Worm (Caenorhabditis elegans) whole organism, L4/young adult: ENCODE results near the gene K12B6.4.

Experiments
- W03F9.2 ChIP-seq: fragments of 150-350 bp; optimal IDR thresholded peaks from 2 replicates; lab custom pipeline; 2014; ENCODE audit warnings: missing biosample characterization, missing genetic modification characterization
- dao-5 ChIP-seq: sonication (generic microtip); optimal IDR thresholded peaks from 2 replicates; lab custom pipeline; 2016; ENCODE audit warnings: missing genotype, missing genetic modification characterization, moderate library complexity, missing compliant biosample characterization
- him-1 ChIP-seq: sonication (generic microtip); optimal IDR thresholded peaks from 2 replicates; lab custom pipeline; 2016; ENCODE audit warnings: missing genotype, missing genetic modification reagents, missing genetic modification characterization, missing compliant biosample characterization

K12B6.4 gene

DNA sequence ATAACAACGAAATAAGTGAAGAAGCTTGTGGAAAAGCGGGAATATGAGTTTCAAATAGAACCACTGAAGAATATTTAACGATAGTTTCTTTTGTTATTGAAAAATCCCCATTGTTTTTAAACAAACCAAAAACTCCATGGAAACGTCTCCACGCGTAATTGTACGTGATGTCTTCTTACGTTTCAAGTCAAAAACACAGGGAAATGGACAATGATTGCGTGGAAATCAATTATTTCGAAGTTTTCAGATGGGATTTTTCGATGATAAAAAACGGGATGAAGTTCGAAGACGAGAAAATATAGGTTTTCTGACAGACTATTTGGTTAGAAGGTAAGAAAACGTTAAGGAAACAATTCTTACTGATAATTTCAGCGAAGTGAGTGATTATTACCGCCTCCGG is at the start of gene K12B6.4, which contains the start of gene spe-49:
TSS of gene K12B6.4 (minus strand) at position 101 of the 400 bp plus-strand sequence.
TSS of gene spe-49 (plus strand) at position 185 of the 400 bp plus-strand sequence.
- TF ChIP-seq him-1 (tag; lab: Kevin White, UChicago) (no peak), dao-5 (tag; lab: Kevin White, UChicago) (no peak), W03F9.2 (tag; lab: Kevin White, UChicago) (no peak)

DNA sequence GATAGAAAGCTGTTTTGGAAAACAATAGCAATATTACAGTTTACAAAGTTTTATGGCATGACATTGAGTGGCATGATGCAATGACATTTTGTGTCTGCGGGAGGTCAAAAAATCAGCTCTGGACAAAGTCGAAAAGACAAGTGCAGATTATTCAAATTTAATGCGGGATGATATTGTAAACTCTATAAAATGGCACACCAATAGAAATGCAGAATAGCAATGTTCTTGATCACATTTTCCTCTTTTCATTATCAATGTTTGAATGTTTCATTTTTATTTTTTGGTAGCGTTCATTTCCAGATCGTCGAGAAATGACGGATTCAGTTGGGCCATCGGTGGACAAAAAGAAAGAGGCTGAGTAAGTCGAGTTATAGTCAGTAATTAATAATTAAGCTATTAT is 47.8 kb upstream of the K12B6.4 start, which contains the start of gene T28C12.2:
TSS of gene T28C12.2 (plus strand) at position 301 of the 400 bp plus-strand sequence.
- TF ChIP-seq him-1 (tag; lab: Kevin White, UChicago) (no peak), W03F9.2 (tag; lab: Kevin White, UChicago) (no peak)

DNA sequence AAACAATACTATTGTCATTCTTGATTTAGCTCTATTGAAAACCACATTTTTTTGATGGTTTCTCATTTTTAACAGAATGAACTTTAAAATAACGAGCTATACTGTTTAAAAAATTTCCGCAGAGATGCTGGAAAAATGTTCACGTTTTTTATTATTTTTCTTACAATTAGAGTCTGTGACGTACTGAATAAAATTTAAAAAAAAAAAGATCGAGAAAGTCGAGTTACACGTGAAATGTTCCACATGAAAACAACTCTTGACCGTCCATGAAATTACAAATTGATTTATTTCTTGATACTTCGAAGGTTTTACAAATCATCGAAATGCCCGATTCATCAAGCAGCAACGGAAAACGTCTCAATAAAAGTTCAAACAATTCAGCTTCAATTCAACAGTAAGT is 45.9 kb upstream of the K12B6.4 start, which contains the start of gene fbxa-202:
TSS of gene fbxa-202 (plus strand) at position 301 of the 400 bp plus-strand sequence.
- no peak for TF ChIP-seq him-1 (tag; lab: Kevin White, UChicago)
- TF ChIP-seq W03F9.2 (tag; lab: Kevin White, UChicago): no peak
- TF ChIP-seq dao-5 (tag; lab: Kevin White, UChicago): no peak

DNA sequence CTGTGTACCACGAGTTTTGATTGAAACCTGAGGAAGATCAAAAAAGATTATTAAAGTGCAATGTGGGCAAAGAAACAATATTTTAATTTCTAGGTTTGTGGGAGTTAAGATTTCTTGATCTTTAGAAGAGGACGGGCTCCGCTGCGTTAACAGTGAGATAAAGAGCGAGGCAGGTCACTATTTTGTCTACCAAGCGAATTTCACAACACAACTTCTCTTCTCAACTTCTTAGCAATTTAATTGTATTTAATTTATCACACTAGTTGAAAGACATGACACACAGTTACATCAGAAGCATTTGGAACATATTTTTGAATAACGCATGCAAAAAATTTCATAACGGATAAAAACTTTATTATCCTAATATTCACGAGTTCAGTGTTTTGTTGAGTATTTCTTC is 45.3 kb upstream of the K12B6.4 start:
- no peak for TF ChIP-seq dao-5 (tag; lab: Kevin White, UChicago)
- no peak for TF ChIP-seq W03F9.2 (tag; lab: Kevin White, UChicago)
- TF ChIP-seq him-1 (tag; lab: Kevin White, UChicago): no peak

DNA sequence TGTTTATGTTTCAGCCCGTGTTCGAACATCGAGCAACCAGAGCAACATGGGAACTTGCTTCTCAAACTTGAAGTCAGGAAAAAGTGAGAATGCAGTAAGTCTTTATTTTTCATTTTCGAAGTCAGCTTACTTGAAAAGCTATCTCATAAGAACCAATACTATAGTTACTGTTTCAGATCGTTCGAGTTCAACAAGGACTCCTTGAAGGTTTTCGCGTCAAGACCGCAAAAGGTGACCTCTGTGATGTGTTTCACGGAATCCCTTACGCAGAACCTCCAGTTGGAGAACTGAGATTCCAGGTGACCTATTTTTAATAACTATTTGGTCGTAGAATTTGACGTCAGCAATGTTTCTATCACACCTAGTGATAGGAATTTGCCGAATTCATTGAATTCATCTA is 42.5 kb upstream of the K12B6.4 start:
- TF ChIP-seq W03F9.2 (tag; lab: Kevin White, UChicago) (no peak), him-1 (tag; lab: Kevin White, UChicago) (no peak), dao-5 (tag; lab: Kevin White, UChicago) (no peak)

DNA sequence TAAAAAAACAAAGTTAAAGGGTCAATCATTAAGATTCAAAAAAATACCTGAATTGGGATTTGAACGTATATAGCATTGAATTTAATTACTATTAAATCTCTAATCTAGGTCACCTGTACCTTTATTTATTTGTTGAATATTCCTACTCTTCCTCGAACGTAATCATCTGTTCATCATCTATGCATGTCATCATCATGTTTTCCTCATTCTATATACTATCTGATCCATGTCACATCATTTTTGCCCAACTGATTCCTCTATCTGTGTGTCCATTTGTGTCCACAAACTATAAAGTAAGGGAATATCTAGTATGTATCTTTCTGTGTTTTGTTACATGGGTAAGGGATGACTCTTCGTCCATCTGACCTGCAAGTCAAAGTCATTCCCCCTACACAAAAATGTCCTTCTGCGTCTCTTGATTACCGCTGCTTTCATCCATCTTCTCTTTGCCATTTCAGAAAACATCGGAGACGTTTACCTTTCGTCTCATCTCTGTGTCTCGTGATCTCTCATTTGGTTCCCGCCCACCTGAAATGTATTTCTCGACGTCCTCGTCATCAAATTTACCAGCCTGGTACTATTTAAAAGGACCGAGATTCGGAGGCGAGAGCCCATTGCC is 41.8 kb upstream of the K12B6.4 start:
- no peak for TF ChIP-seq him-1 (tag; lab: Kevin White, UChicago)
- no peak for TF ChIP-seq W03F9.2 (tag; lab: Kevin White, UChicago)
- TF ChIP-seq dao-5 (tag; lab: Kevin White, UChicago): no peak

DNA sequence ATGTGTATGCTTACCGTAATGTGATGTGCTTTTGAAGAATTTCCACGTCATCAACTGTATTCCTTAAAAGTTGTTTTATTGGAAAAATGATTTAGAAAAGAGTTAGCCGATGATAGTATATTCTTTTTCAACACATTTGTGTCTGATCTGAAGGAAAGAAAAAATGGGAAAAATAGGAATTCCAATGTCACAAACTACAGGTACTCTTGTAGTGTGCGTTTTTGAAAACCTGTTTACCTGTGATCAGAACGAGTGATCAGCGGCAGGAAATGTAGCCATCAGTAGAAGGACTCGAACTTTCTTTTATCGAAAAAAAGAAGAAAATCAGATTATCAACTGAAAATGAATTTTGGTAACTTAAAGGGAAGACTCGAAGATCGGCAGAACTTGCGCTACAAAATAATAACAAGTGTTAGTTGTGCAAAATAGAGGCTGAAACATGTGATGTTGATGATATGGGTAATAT is 40.7 kb upstream of the K12B6.4 start, which contains the start of gene T28C12.15:
TSS of gene T28C12.15 (minus strand) at position 51 of the 466 bp plus-strand sequence.
- TF ChIP-seq W03F9.2 (tag; lab: Kevin White, UChicago) (no peak), dao-5 (tag; lab: Kevin White, UChicago) (no peak), him-1 (tag; lab: Kevin White, UChicago) (no peak)

DNA sequence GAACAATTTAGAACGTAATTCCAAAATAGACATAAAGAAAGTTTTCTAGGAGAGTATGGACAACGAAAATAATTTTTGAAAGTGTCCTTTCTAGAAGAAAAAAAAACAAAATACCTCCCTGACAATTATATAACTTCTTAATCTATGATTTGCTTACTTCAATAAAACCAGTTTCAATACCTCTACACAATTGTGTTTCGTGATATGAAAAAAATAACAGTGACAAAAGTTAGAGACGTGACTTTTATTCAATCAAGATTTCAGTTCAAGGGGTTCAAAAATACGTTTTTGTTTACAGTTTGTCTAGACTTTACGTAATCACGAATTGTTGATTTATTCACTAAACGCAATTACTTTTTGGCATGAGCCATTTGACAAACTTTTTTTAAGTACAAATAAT is 40.2 kb upstream of the K12B6.4 start:
- no peak for TF ChIP-seq dao-5 (tag; lab: Kevin White, UChicago)
- no peak for TF ChIP-seq him-1 (tag; lab: Kevin White, UChicago)
- no peak for TF ChIP-seq W03F9.2 (tag; lab: Kevin White, UChicago)

DNA sequence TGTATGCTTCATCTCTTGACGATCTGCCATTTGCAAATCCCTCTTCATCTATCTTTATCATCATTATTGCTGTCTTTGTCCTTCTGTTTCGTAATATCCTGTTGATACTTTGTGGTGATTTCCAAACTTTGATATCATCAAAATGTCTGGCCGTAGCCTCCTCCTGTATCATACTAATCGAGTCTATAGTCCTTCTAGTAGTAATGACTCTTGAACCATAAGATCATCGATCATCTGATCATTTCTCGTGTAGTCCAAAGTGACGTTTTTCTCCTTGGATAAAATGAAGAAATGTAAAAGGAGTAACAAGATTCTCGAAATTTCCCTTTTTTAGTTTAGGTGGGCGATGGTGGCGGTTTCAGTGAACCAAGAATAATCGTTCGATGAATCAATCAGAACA is 38.3 kb upstream of the K12B6.4 start:
- TF ChIP-seq dao-5 (tag; lab: Kevin White, UChicago): no peak
- TF ChIP-seq W03F9.2 (tag; lab: Kevin White, UChicago): no peak
- no peak for TF ChIP-seq him-1 (tag; lab: Kevin White, UChicago)

DNA sequence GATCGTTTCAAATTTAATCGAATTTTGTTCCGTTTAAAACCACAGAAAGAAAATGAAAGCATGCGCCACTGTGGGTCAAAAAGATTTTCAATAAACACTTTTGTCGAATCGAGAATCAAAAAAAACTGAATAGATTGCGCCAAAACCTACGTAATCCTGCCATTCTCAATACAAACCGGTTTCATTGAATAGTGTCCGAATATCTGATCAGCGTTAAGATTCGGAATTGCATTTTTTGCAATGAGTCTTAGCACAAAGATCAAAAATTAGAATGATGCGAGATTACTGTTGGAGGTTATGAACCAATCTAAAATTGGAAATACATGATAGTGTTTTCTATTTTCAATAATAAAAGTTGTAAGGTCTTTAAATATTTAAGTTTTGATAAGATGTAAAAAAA is 36.9 kb upstream of the K12B6.4 start:
- TF ChIP-seq dao-5 (tag; lab: Kevin White, UChicago): no peak
- no peak for TF ChIP-seq W03F9.2 (tag; lab: Kevin White, UChicago)
- no peak for TF ChIP-seq him-1 (tag; lab: Kevin White, UChicago)

DNA sequence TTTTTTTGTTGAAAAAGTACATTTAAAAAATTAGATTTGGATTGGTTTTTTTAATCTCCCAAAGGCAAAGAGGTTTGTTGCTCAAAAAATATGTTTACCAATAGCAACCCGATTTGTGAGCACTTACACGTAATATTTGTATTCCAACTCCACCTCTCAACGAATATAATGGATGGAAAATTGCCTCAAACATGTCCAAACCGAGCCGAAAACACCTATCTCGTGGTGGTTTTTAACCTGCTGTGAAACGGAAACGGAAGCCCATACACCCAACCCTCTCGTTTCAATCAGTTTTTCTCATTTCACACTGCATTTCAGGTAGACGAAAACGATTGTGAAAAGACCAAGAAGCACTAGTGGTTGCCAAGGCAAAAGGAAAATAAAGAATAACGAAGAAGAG is 35.6 kb upstream of the K12B6.4 start, which contains the start of gene cest-24:
TSS of gene cest-24 (plus strand) at position 301 of the 400 bp plus-strand sequence.
- no peak for TF ChIP-seq him-1 (tag; lab: Kevin White, UChicago)
- no peak for TF ChIP-seq dao-5 (tag; lab: Kevin White, UChicago)
- TF ChIP-seq W03F9.2 (tag; lab: Kevin White, UChicago): no peak

DNA sequence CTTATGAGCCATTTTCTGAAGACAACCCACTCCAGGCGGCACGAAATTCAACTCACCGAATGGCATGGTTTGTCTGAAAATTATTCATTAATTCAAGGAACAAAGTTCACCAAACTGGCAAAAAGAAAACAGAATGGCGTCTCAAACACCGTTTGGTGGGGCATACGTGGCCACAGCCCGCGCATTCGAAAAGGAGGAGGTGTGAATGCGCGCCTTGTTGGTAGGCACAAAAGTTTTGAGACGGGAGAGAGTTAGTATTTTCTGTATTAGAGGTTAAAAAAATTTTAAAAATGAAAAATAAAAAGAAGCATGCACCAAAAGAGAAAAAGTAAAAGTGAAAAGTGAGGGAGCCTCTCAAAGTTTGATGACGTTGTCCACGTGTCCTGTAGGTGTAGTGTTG is 30.9 kb upstream of the K12B6.4 start:
- no peak for TF ChIP-seq W03F9.2 (tag; lab: Kevin White, UChicago)
- no peak for TF ChIP-seq him-1 (tag; lab: Kevin White, UChicago)
- no peak for TF ChIP-seq dao-5 (tag; lab: Kevin White, UChicago)

DNA sequence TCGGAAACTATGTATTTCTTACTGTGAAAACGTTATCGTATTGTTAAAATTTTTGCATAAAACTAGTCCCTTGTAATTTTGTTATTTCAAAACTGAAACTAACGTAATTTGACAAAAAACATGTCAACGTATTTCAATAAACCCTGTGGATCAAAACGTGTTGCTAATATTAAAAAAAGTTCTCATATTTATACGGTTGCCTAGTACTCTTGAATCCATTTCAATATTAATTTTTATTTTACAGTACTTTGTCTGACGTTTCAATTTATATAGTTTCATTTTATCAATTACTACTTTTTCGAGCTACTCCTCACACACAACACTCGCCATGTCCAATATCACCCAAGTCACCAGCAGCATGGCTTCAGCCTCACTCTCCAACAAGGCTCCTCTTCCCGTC is 22.4 kb upstream of the K12B6.4 start, which contains the start of gene sago-1:
TSS of gene sago-1 (plus strand) at position 301 of the 400 bp plus-strand sequence.
- TF ChIP-seq W03F9.2 (tag; lab: Kevin White, UChicago) (no peak), him-1 (tag; lab: Kevin White, UChicago) (no peak), dao-5 (tag; lab: Kevin White, UChicago) (no peak)

DNA sequence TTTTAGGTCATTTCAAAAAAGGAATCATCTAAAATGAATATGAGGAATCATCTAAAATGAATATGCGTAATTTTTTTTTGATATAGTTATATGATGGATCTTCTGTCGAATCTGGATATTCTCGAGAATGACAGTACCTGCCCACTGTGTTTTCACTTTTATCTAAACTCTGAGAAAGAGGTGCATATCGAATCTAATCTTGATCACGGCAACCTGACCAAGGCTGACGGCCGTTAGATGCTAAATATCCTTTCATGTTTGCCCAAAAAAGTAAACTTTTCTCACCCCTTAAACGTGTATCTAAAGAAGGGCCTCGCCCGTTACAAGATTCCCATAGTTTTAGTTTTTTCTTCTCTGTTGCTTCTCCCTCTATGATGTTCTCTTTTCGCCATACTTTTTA is 21.4 kb upstream of the K12B6.4 start:
- no peak for TF ChIP-seq him-1 (tag; lab: Kevin White, UChicago)
- TF ChIP-seq dao-5 (tag; lab: Kevin White, UChicago): no peak
- TF ChIP-seq W03F9.2 (tag; lab: Kevin White, UChicago): no peak
